Fruit fly (Drosophila melanogaster): Measurements from ENCODE around the gene CG13308.

DNA sequence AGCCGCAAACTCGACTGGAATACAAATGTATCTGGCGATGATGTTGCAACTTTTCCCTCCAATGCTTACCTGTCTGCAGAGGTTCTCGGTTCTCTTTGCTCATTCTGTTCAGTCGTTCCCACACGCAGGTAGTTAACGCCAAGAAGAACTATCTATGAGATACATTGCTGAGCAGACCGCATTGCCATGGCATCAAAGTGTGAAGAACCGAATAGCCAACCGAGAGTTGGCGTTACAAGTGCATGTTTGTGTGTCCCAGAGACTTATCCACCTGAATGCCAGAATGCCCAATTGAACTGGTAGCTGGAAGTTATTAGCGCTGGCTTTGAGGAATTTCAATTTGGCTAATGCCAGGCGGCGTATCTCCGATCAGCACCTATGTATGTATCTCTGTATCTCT lies 21.2 kb downstream of the CG13308 start:
- no peak for TF ChIP-seq Dif (GFP tag; optimal IDR thresholded peaks at IDR 0.05; ENCODE audit: partially characterized antibody)
- TF ChIP-seq pan (optimal IDR thresholded peaks at IDR 0.05): no peak
- no peak for TF ChIP-seq rgr (GFP tag; optimal IDR thresholded peaks at IDR 0.05)
- TF ChIP-seq CG32264 (GFP tag; optimal IDR thresholded peaks at IDR 0.05): no peak
- no peak for TF ChIP-seq usp (GFP tag; optimal IDR thresholded peaks at IDR 0.05)
- no peak for TF ChIP-seq sage (GFP tag; optimal IDR thresholded peaks at IDR 0.05)
- TF ChIP-seq dl (GFP tag; optimal IDR thresholded peaks at IDR 0.05; ENCODE audit: insufficient read depth in 1 of 2, partially characterized antibody in 2 of 2): no peak
- TF ChIP-seq h (GFP tag; optimal IDR thresholded peaks at IDR 0.05): no peak
- no peak for TF ChIP-seq jim (GFP tag; optimal IDR thresholded peaks at IDR 0.05)
- TF ChIP-seq Myc (optimal IDR thresholded peaks at IDR 0.05): no peak
- no peak for TF ChIP-seq dmrt93B (GFP tag; optimal IDR thresholded peaks at IDR 0.05)
- no peak for TF ChIP-seq Jra (GFP tag; optimal IDR thresholded peaks at IDR 0.05)
- TF ChIP-seq HLH106 (tag; optimal IDR thresholded peaks at IDR 0.05): no peak

Measured in whole organism, wandering third instar larva.